Fruit fly (Drosophila melanogaster): ENCODE data around the gene CG8852.
A peak's percentile ranks its signal among the peaks of the same experiment; 100 is the strongest.

dm6 chr2L:3559647-3560046, 34.7 kb downstream of the CG8852 start:
- TF ChIP-seq CG8290 (GFP tag; optimal IDR thresholded peaks at IDR 0.05), result no peak
- no peak for TF ChIP-seq CG8290 (tag; optimal IDR thresholded peaks at IDR 0.05)
- TF ChIP-seq sob (GFP tag; IDR thresholded peaks at IDR 0.05), result no peak
- no peak for TF ChIP-seq CG8924 (tag; optimal IDR thresholded peaks at IDR 0.05)
- TF ChIP-seq Hey (tag; optimal IDR thresholded peaks at IDR 0.05), result no peak
- TF ChIP-seq ssp (GFP tag; IDR thresholded peaks at IDR 0.05), result no peak
- no peak for TF ChIP-seq CG15696 (tag; optimal IDR thresholded peaks at IDR 0.05)
- no peak for TF ChIP-seq jumu (GFP tag; optimal IDR thresholded peaks at IDR 0.05)
- TF ChIP-seq sens (GFP tag), result peak; percentile 62
- no peak for TF ChIP-seq otp (GFP tag; IDR thresholded peaks at IDR 0.05)
- no peak for TF ChIP-seq pita (GFP tag; optimal IDR thresholded peaks at IDR 0.05)

Measured in whole organism, embryonic.